Worm (Caenorhabditis elegans): Measurements from ENCODE around the gene rme-4.

The rme-4 gene

ce11 chrX:10377663-10378062, 2.0 kb downstream of the rme-4 start:
- TF ChIP-seq zag-1 (tag; optimal IDR thresholded peaks at IDR 0.05) (no peak), lsy-12 (tag; optimal IDR thresholded peaks at IDR 0.05) (peak; percentile 83), nfya-1 (tag; optimal IDR thresholded peaks at IDR 0.05; ENCODE audit: insufficient read depth) (peak; percentile 91), aly-2 (tag; optimal IDR thresholded peaks at IDR 0.05) (no peak), ztf-11 (tag; optimal IDR thresholded peaks at IDR 0.05) (no peak), elt-2 (tag; optimal IDR thresholded peaks at IDR 0.05) (peak; percentile 65), nhr-76 (tag; optimal IDR thresholded peaks at IDR 0.05) (no peak), elt-1 (tag; optimal IDR thresholded peaks at IDR 0.05) (peak; percentile 5), fos-1 (tag; optimal IDR thresholded peaks at IDR 0.05) (no peak), nhr-25 (tag; optimal IDR thresholded peaks at IDR 0.05) (peak; percentile 97), unc-62 (GFP tag; optimal IDR thresholded peaks at IDR 0.05) (no peak), nhr-237 (tag; optimal IDR thresholded peaks at IDR 0.05) (no peak), nhr-28 (tag; optimal IDR thresholded peaks at IDR 0.05) (no peak), lin-39 (tag; optimal IDR thresholded peaks at IDR 0.05) (peak; percentile 57), egl-5 (tag; optimal IDR thresholded peaks at IDR 0.05) (peak; percentile 88), ceh-9 (tag; optimal IDR thresholded peaks at IDR 0.05) (no peak), nhr-67 (tag; optimal IDR thresholded peaks at IDR 0.05) (no peak), nhr-12 (tag; optimal IDR thresholded peaks at IDR 0.05) (no peak), R02D3.7 (tag; optimal IDR thresholded peaks at IDR 0.05) (peak; percentile 32), unc-39 (tag; optimal IDR thresholded peaks at IDR 0.05) (no peak), sea-2 (GFP tag; optimal IDR thresholded peaks at IDR 0.05) (no peak), fkh-10 (GFP tag; optimal IDR thresholded peaks at IDR 0.05) (peak; percentile 69), nhr-43 (tag; optimal IDR thresholded peaks at IDR 0.05; ENCODE audit: poor library complexity, severe bottlenecking) (peak; percentile 81), snpc-4 (tag; optimal IDR thresholded peaks at IDR 0.05) (peak; percentile 83), ztf-4 (tag; optimal IDR thresholded peaks at IDR 0.05) (peak; percentile 1), nhr-77 (tag; optimal IDR thresholded peaks at IDR 0.05) (no peak), ama-1 (optimal IDR thresholded peaks at IDR 0.05) (peak; percentile 39), ceh-82 (tag; optimal IDR thresholded peaks at IDR 0.05) (peak; percentile 53), egl-27 (tag; optimal IDR thresholded peaks at IDR 0.05) (peak; percentile 46), ceh-28 (tag; optimal IDR thresholded peaks at IDR 0.05) (peak; percentile 73), elt-3 (tag; optimal IDR thresholded peaks at IDR 0.05) (no peak), skn-1 (tag; optimal IDR thresholded peaks at IDR 0.05) (peak; percentile 61), mml-1 (tag; optimal IDR thresholded peaks at IDR 0.05) (no peak), tbx-2 (tag; optimal IDR thresholded peaks at IDR 0.05) (peak; percentile 72), nhr-11 (tag; optimal IDR thresholded peaks at IDR 0.05) (no peak), fkh-2 (tag; optimal IDR thresholded peaks at IDR 0.05) (no peak), eor-1 (tag; optimal IDR thresholded peaks at IDR 0.05) (no peak), lin-15B (tag; optimal IDR thresholded peaks at IDR 0.05) (peak; percentile 68), pha-4 (tag; optimal IDR thresholded peaks at IDR 0.05) (peak; percentile 89), daf-12 (tag; optimal IDR thresholded peaks at IDR 0.05) (no peak), mdl-1 (tag; optimal IDR thresholded peaks at IDR 0.05) (peak; percentile 82), hmg-11 (tag; optimal IDR thresholded peaks at IDR 0.05) (peak; percentile 91), ceh-16 (tag; optimal IDR thresholded peaks at IDR 0.05) (no peak), nhr-23 (tag; optimal IDR thresholded peaks at IDR 0.05) (peak; percentile 98), ZK546.5 (tag; optimal IDR thresholded peaks at IDR 0.05) (no peak), jun-1 (tag; optimal IDR thresholded peaks at IDR 0.05) (peak; percentile 86), pqm-1 (tag; optimal IDR thresholded peaks at IDR 0.05) (peak; percentile 62)

- no peak for TF ChIP-seq fos-1 (tag; optimal IDR thresholded peaks at IDR 0.05)
- no peak for TF ChIP-seq nhr-28 (tag; optimal IDR thresholded peaks at IDR 0.05)
- no peak for TF ChIP-seq egl-5 (tag; optimal IDR thresholded peaks at IDR 0.05)
- TF ChIP-seq nhr-23 (tag; optimal IDR thresholded peaks at IDR 0.05) = no peak
- TF ChIP-seq ztf-11 (tag; optimal IDR thresholded peaks at IDR 0.05) = no peak
These were observed 2.7 kb downstream of the rme-4 start for ce11 chrX:10376989-10377388.

All from whole organism, L3 larva.